Worm (Caenorhabditis elegans) whole organism, early embryonic: ENCODE data around the gene F14H3.3.

ENCODE experiments used
- B0310.2 ChIP-seq: sonication (generic microtip); optimal IDR thresholded peaks from 2 replicates; lab custom pipeline; 2016; ENCODE audit warnings: mild to moderate bottlenecking, missing genetic modification characterization, missing compliant biosample characterization
- F13C5.2 ChIP-seq: sonication (generic microtip); optimal IDR thresholded peaks from 2 replicates; lab custom pipeline; 2017; ENCODE audit warnings: mild to moderate bottlenecking, missing genetic modification characterization, inconsistent platforms, missing compliant biosample characterization
- aly-1 ChIP-seq: sonication (generic microtip); optimal IDR thresholded peaks from 2 replicates; lab custom pipeline; 2016; ENCODE audit warnings: missing genetic modification characterization, missing compliant biosample characterization
- ama-1 ChIP-seq: fragments of 150-350 bp; optimal IDR thresholded peaks from 2 replicates; lab custom pipeline; 2014
- ceh-13 ChIP-seq: fragments of 200-800 bp; sonication (Bioruptor generic); optimal IDR thresholded peaks from 2 replicates; lab custom pipeline; 2018; ENCODE audit warnings: mild to moderate bottlenecking, missing genetic modification characterization, missing compliant biosample characterization
- ceh-36 ChIP-seq: sonication (generic microtip); optimal IDR thresholded peaks from 2 replicates; lab custom pipeline; 2016; ENCODE audit warnings: missing genetic modification characterization, inconsistent platforms, missing compliant biosample characterization
- ets-7 ChIP-seq: sonication (generic microtip); optimal IDR thresholded peaks from 2 replicates; lab custom pipeline; 2016; ENCODE audit warnings: missing genotype, missing genetic modification characterization, missing compliant biosample characterization
- flt-1 ChIP-seq: fragments of 200-800 bp; sonication (Bioruptor generic); IDR thresholded peaks from 2 replicates; pipeline ENCODE4 v1.3.6; 2022; ENCODE audit warnings: missing genetic modification characterization, missing compliant biosample characterization
- hmbx-1 ChIP-seq: sonication (generic microtip); optimal IDR thresholded peaks from 2 replicates; lab custom pipeline; 2016; ENCODE audit warnings: mild to moderate bottlenecking, missing genetic modification characterization, missing compliant biosample characterization
- hnd-1 ChIP-seq: sonication (generic microtip); optimal IDR thresholded peaks from 2 replicates; lab custom pipeline; 2016; ENCODE audit warnings: missing genetic modification characterization, missing compliant biosample characterization
- scrt-1 ChIP-seq: fragments of 200-800 bp; sonication (Bioruptor generic); IDR thresholded peaks from 2 replicates; pipeline ENCODE4 v1.3.6; 2022; ENCODE audit warnings: missing genetic modification characterization, missing compliant biosample characterization
- sea-1 ChIP-seq: fragments of 200-800 bp; sonication (Bioruptor generic); conservative IDR thresholded peaks from 2 replicates; pipeline ENCODE4 v1.3.6; 2022; ENCODE audit warnings: missing genetic modification characterization, missing compliant biosample characterization
- tbx-11 ChIP-seq: fragments of 200-800 bp; sonication (Bioruptor generic); IDR thresholded peaks from 2 replicates; pipeline ENCODE4 v1.3.6; 2022; ENCODE audit warnings: missing genetic modification characterization, missing compliant biosample characterization
- tra-4 ChIP-seq: sonication (generic microtip); optimal IDR thresholded peaks from 2 replicates; lab custom pipeline; 2017; ENCODE audit warnings: missing genetic modification characterization, missing compliant biosample characterization

- TF ChIP-seq ceh-13 (GFP tag; lab: Kevin White, UChicago): no peak
- no peak for TF ChIP-seq ama-1 (lab: Kevin White, UChicago)
- no peak for TF ChIP-seq scrt-1 (GFP tag; lab: Robert Waterston, UW)
- no peak for TF ChIP-seq sea-1 (GFP tag; lab: Robert Waterston, UW)
- no peak for TF ChIP-seq flt-1 (GFP tag; lab: Robert Waterston, UW)
- TF ChIP-seq F13C5.2 (tag; lab: Kevin White, UChicago): no peak
- no peak for TF ChIP-seq B0310.2 (tag; lab: Kevin White, UChicago)
- no peak for TF ChIP-seq tra-4
- TF ChIP-seq hnd-1 (tag; lab: Kevin White, UChicago): no peak
- TF ChIP-seq tbx-11 (GFP tag; lab: Robert Waterston, UW): no peak
- no peak for TF ChIP-seq ceh-36 (tag; lab: Kevin White, UChicago)
- no peak for TF ChIP-seq ets-7
- no peak for TF ChIP-seq hmbx-1
- TF ChIP-seq aly-1: no peak
Observed at ce11 chrV:16036166-16036565, 17.1 kb downstream of the F14H3.3 start, which contains the start of gene T10C6.10.
